Fruit fly (Drosophila melanogaster) S2 (cell line): ENCODE data around the gene CG14143.

Experiments used
- CG8478 ChIP-seq: fragments of >200 bp; optimal IDR thresholded peaks from 2 replicates; lab custom pipeline; 2018
- CTCF ChIP-seq, 2 experiments: fragments of >200 bp; optimal IDR thresholded peaks; 2 replicates each; lab custom pipeline; 2018

dm6 chr3L:11183965-11184364 lies 49.2 kb downstream of the CG14143 start:
- TF ChIP-seq CTCF (optimal IDR thresholded peaks at IDR 0.05; lab: Kevin White, UChicago) = no peak
- TF ChIP-seq CG8478 (lab: Kevin White, UChicago) = no peak
